Fruit fly (Drosophila melanogaster): ENCODE results near the gene He.
A peak's percentile ranks its signal among the peaks of the same experiment; 100 is the strongest.

He gene

dm6 chr2L:14020875-14021643 is 48.3 kb upstream of the He start (continued):
- TF ChIP-seq Mes4 (GFP tag; optimal IDR thresholded peaks at IDR 0.05), result peak; percentile 29
- peak; percentile 75 for TF ChIP-seq Awh (GFP tag; IDR thresholded peaks at IDR 0.05)
- no peak for TF ChIP-seq p53 (GFP tag; optimal IDR thresholded peaks at IDR 0.05)
- no peak for TF ChIP-seq tx (GFP tag; optimal IDR thresholded peaks at IDR 0.05)
- TF ChIP-seq Bgb (GFP tag; IDR thresholded peaks at IDR 0.05; ENCODE audit: partially characterized antibody), result no peak
- no peak for TF ChIP-seq CG18764 (GFP tag; optimal IDR thresholded peaks at IDR 0.05)
- TF ChIP-seq HLH3B (GFP tag; IDR thresholded peaks at IDR 0.05), result peak; percentile 58; the same call in 1 of the 2 replicates
- peak; percentile 43 for TF ChIP-seq CG17568 (GFP tag; optimal IDR thresholded peaks at IDR 0.05)
- no peak for TF ChIP-seq ERR (GFP tag; optimal IDR thresholded peaks at IDR 0.05)
- peak; percentile 48; the same call in 1 of the 2 replicates for TF ChIP-seq CG14667 (GFP tag; IDR thresholded peaks at IDR 0.05)
- TF ChIP-seq CG15601 (tag; optimal IDR thresholded peaks at IDR 0.05), result peak; percentile 66
- TF ChIP-seq H2.0 (GFP tag; IDR thresholded peaks at IDR 0.05), result peak; percentile 38; the same call in 1 of the 2 replicates
- TF ChIP-seq so (GFP tag; IDR thresholded peaks at IDR 0.05), result no peak
- peak; percentile 71 for TF ChIP-seq Nf-YB (GFP tag; optimal IDR thresholded peaks at IDR 0.05)
- peak; percentile 55 for TF ChIP-seq CG4707 (GFP tag; optimal IDR thresholded peaks at IDR 0.05)
- peak in 1 of 3 experiments; percentile 90 for TF ChIP-seq lola (GFP tag; optimal IDR thresholded peaks at IDR 0.05)
- no peak for TF ChIP-seq CG9797 (GFP tag; optimal IDR thresholded peaks at IDR 0.05)
- peak; percentile 79 for TF ChIP-seq phol (tag; optimal IDR thresholded peaks at IDR 0.05)
- TF ChIP-seq CG10431 (GFP tag; optimal IDR thresholded peaks at IDR 0.05), result no peak
- peak; percentile 62 for TF ChIP-seq PHDP (tag; optimal IDR thresholded peaks at IDR 0.05)
- peak; percentile 85 for TF ChIP-seq Drgx (GFP tag; IDR thresholded peaks at IDR 0.05)
- TF ChIP-seq grau (tag; optimal IDR thresholded peaks at IDR 0.05), result peak; percentile 79
- peak; percentile 61 for TF ChIP-seq CG4424 (GFP tag; optimal IDR thresholded peaks at IDR 0.05)
- no peak for TF ChIP-seq CG3726 (GFP tag; IDR thresholded peaks at IDR 0.05)
- peak; percentile 88 for TF ChIP-seq CG9727 (GFP tag; optimal IDR thresholded peaks at IDR 0.05)
- no peak for TF ChIP-seq CG10654 (GFP tag; optimal IDR thresholded peaks at IDR 0.05)
- no peak for TF ChIP-seq nau (GFP tag; optimal IDR thresholded peaks at IDR 0.05)
- TF ChIP-seq sens (GFP tag), result peak; percentile 94
- peak; percentile 81 for TF ChIP-seq CG11504 (tag; optimal IDR thresholded peaks at IDR 0.05)
- TF ChIP-seq Atf6 (GFP tag; IDR thresholded peaks at IDR 0.05), result no peak; the same call in 1 of the 2 replicates
- peak; percentile 34; the same call in 1 of the 2 replicates for TF ChIP-seq Taf1 (GFP tag; IDR thresholded peaks at IDR 0.05)
- peak; percentile 10 for TF ChIP-seq nerfin-1 (tag; optimal IDR thresholded peaks at IDR 0.05)
- no peak for TF ChIP-seq gcm2 (GFP tag; optimal IDR thresholded peaks at IDR 0.05)
- peak; percentile 79; the same call in 2 of the 3 replicates for TF ChIP-seq CG2199 (GFP tag; IDR thresholded peaks at IDR 0.05)
- no peak for TF ChIP-seq CG34224 (GFP tag; IDR thresholded peaks at IDR 0.05; ENCODE audit: partially characterized antibody)
- TF ChIP-seq Hr78 (GFP tag; optimal IDR thresholded peaks at IDR 0.05), result no peak
- peak; percentile 83 for TF ChIP-seq CG14710 (tag; optimal IDR thresholded peaks at IDR 0.05)
- no peak for TF ChIP-seq scrt (GFP tag; optimal IDR thresholded peaks at IDR 0.05)
- no peak for TF ChIP-seq Opbp (GFP tag; IDR thresholded peaks at IDR 0.05; ENCODE audit: partially characterized antibody)
- peak; percentile 51; the same call in 1 of the 2 replicates for TF ChIP-seq Rx (GFP tag; IDR thresholded peaks at IDR 0.05)
- no peak for TF ChIP-seq CG6654 (GFP tag; optimal IDR thresholded peaks at IDR 0.05)
- no peak for TF ChIP-seq HLHmδ (GFP tag; optimal IDR thresholded peaks at IDR 0.05)
- TF ChIP-seq Fer2 (tag; optimal IDR thresholded peaks at IDR 0.05), result no peak
- TF ChIP-seq dysf (GFP tag; IDR thresholded peaks at IDR 0.05), result peak; percentile 63
- no peak for TF ChIP-seq YL-1 (GFP tag; optimal IDR thresholded peaks at IDR 0.05)
- no peak for TF ChIP-seq ato (GFP tag; IDR thresholded peaks at IDR 0.05; ENCODE audit: partially characterized antibody)
- no peak for TF ChIP-seq toy (GFP tag; IDR thresholded peaks at IDR 0.05)
- peak; percentile 31 for TF ChIP-seq NC2β (GFP tag; optimal IDR thresholded peaks at IDR 0.05)

Data from whole organism, embryonic.